Worm (Caenorhabditis elegans) whole organism, mixed stage, embryonic: ENCODE data around the gene ttbk-3.

ENCODE experiments used
- M03D4.4 ChIP-seq: sonication (generic microtip); optimal IDR thresholded peaks from 2 replicates; lab custom pipeline; 2017; ENCODE audit warnings: mild to moderate bottlenecking, missing genetic modification characterization, missing compliant biosample characterization
- bed-3 ChIP-seq: fragments of 200-800 bp; sonication (Bioruptor generic); optimal IDR thresholded peaks from 3 replicates; lab custom pipeline; 2018; ENCODE audit warnings: mild to moderate bottlenecking, missing genetic modification characterization, moderate library complexity, missing compliant biosample characterization
- blmp-1 ChIP-seq: fragments of 150-350 bp; optimal IDR thresholded peaks from 2 replicates; lab custom pipeline; 2014; ENCODE audit warnings: missing biosample characterization, missing genetic modification characterization
- ceh-39 ChIP-seq: fragments of 150-350 bp; optimal IDR thresholded peaks from 2 replicates; lab custom pipeline; 2014; ENCODE audit warnings: missing biosample characterization, missing genetic modification characterization
- ceh-43 ChIP-seq: fragments of 200-800 bp; sonication (Bioruptor generic); optimal IDR thresholded peaks from 2 replicates; lab custom pipeline; 2018; ENCODE audit warnings: mild to moderate bottlenecking, missing genetic modification characterization, moderate library complexity, missing compliant biosample characterization
- ceh-83 ChIP-seq: fragments of 200-800 bp; sonication (Bioruptor generic); optimal IDR thresholded peaks from 2 replicates; lab custom pipeline; 2018; ENCODE audit warnings: mild to moderate bottlenecking, missing genetic modification characterization, missing compliant biosample characterization
- ces-1 ChIP-seq: fragments of 150-350 bp; optimal IDR thresholded peaks from 2 replicates; lab custom pipeline; 2014; ENCODE audit warnings: missing biosample characterization, missing genetic modification reagents, missing genetic modification characterization
- cnd-1 ChIP-seq: fragments of 200-800 bp; sonication (Bioruptor generic); optimal IDR thresholded peaks from 2 replicates; lab custom pipeline; 2018; ENCODE audit warnings: mild to moderate bottlenecking, missing genetic modification characterization, missing compliant biosample characterization
- drap-1 ChIP-seq: fragments of 200-800 bp; sonication (Bioruptor generic); optimal IDR thresholded peaks from 3 replicates; lab custom pipeline; 2018; ENCODE audit warnings: mild to moderate bottlenecking, missing genetic modification characterization, missing compliant biosample characterization
- elt-1 ChIP-seq: sonication (generic microtip); optimal IDR thresholded peaks from 2 replicates; lab custom pipeline; 2017; ENCODE audit warnings: missing genetic modification characterization, mild to moderate bottlenecking, missing compliant biosample characterization, antibody characterized with exemption, moderate library complexity, borderline replicate concordance; ENCODE audit not compliant: insufficient read depth
- elt-3 ChIP-seq: fragments of 150-350 bp; optimal IDR thresholded peaks from 2 replicates; lab custom pipeline; 2014; ENCODE audit warnings: missing biosample characterization, missing genetic modification characterization
- ham-2 ChIP-seq: fragments of 200-800 bp; sonication (Bioruptor generic); optimal IDR thresholded peaks from 2 replicates; lab custom pipeline; 2018; ENCODE audit warnings: mild to moderate bottlenecking, missing genetic modification characterization, missing compliant biosample characterization
- hlh-1 ChIP-seq: fragments of 150-350 bp; optimal IDR thresholded peaks from 2 replicates; lab custom pipeline; 2014; ENCODE audit warnings: missing biosample characterization, missing genetic modification reagents, missing genetic modification characterization
- lin-13 ChIP-seq: fragments of 150-350 bp; optimal IDR thresholded peaks from 2 replicates; lab custom pipeline; 2014; ENCODE audit warnings: missing biosample characterization, missing genetic modification characterization
- lin-32 ChIP-seq: fragments of 200-800 bp; sonication (Bioruptor generic); optimal IDR thresholded peaks from 2 replicates; lab custom pipeline; 2018; ENCODE audit warnings: mild to moderate bottlenecking, missing genetic modification characterization, missing compliant biosample characterization
- lsy-2 ChIP-seq: fragments of 150-350 bp; optimal IDR thresholded peaks from 2 replicates; lab custom pipeline; 2014; ENCODE audit warnings: missing biosample characterization, missing genetic modification characterization
- mab-5 ChIP-seq: fragments of 150-350 bp; optimal IDR thresholded peaks from 2 replicates; lab custom pipeline; 2014; ENCODE audit warnings: missing biosample characterization, missing genetic modification characterization
- mep-1 ChIP-seq: fragments of 150-350 bp; optimal IDR thresholded peaks from 2 replicates; lab custom pipeline; 2017; ENCODE audit warnings: missing biosample characterization, missing genetic modification reagents, missing genetic modification characterization, inconsistent platforms
- mls-2 ChIP-seq: sonication (generic microtip); optimal IDR thresholded peaks from 2 replicates; lab custom pipeline; 2016; ENCODE audit warnings: mild to moderate bottlenecking, missing genetic modification characterization, moderate library complexity, missing compliant biosample characterization
- nhr-12 ChIP-seq: fragments of 150-350 bp; optimal IDR thresholded peaks from 2 replicates; lab custom pipeline; 2014; ENCODE audit warnings: missing biosample characterization, missing genetic modification characterization
- nhr-2 ChIP-seq: fragments of 150-350 bp; optimal IDR thresholded peaks from 2 replicates; lab custom pipeline; 2014; ENCODE audit warnings: missing biosample characterization, missing genetic modification characterization
- nhr-237 ChIP-seq: fragments of 150-350 bp; optimal IDR thresholded peaks from 2 replicates; lab custom pipeline; 2014; ENCODE audit warnings: missing biosample characterization, missing genetic modification characterization
- nhr-28 ChIP-seq: fragments of 150-350 bp; optimal IDR thresholded peaks from 2 replicates; lab custom pipeline; 2014; ENCODE audit warnings: missing biosample characterization, missing genetic modification characterization
- pha-4 ChIP-seq: fragments of 150-350 bp; optimal IDR thresholded peaks from 2 replicates; lab custom pipeline; 2018; ENCODE audit warnings: missing biosample characterization, missing genetic modification reagents, missing genetic modification characterization
- sem-2 ChIP-seq: fragments of 200-800 bp; sonication (Bioruptor generic); optimal IDR thresholded peaks from 2 replicates; lab custom pipeline; 2018; ENCODE audit warnings: mild to moderate bottlenecking, missing genetic modification characterization, missing compliant biosample characterization
- snpc-4 ChIP-seq: fragments of 150-350 bp; optimal IDR thresholded peaks from 2 replicates; lab custom pipeline; 2014; ENCODE audit warnings: missing biosample characterization, missing genetic modification characterization
- sptf-1 ChIP-seq: sonication (generic microtip); optimal IDR thresholded peaks from 2 replicates; lab custom pipeline; 2017; ENCODE audit warnings: mild to moderate bottlenecking, missing genetic modification characterization, moderate library complexity, missing compliant biosample characterization
- unc-120 ChIP-seq: sonication (generic microtip); optimal IDR thresholded peaks from 2 replicates; lab custom pipeline; 2017; ENCODE audit warnings: missing genetic modification characterization, missing compliant biosample characterization; ENCODE audit not compliant: poor library complexity, severe bottlenecking
- unc-39 ChIP-seq: fragments of 150-350 bp; optimal IDR thresholded peaks from 2 replicates; lab custom pipeline; 2014; ENCODE audit warnings: missing biosample characterization, missing genetic modification characterization
- unc-62 ChIP-seq: fragments of 150-350 bp; optimal IDR thresholded peaks from 2 replicates; lab custom pipeline; 2014; ENCODE audit warnings: missing biosample characterization, missing genetic modification reagents, missing genetic modification characterization
- zip-8 ChIP-seq: fragments of 150-350 bp; optimal IDR thresholded peaks from 2 replicates; lab custom pipeline; 2014; ENCODE audit warnings: missing biosample characterization, missing genetic modification characterization
- ztf-11 ChIP-seq: fragments of 150-350 bp; optimal IDR thresholded peaks from 2 replicates; lab custom pipeline; 2014; ENCODE audit warnings: missing biosample characterization, missing genetic modification characterization

Gene ttbk-3

ce11 chrIV:9872786-9873185 lies 17.0 kb downstream of the ttbk-3 start:
- no peak for TF ChIP-seq ceh-83 (GFP tag; lab: Kevin White, UChicago)
- TF ChIP-seq M03D4.4 (tag; lab: Kevin White, UChicago), result no peak
- no peak for TF ChIP-seq mep-1 (tag; lab: Kevin White, UChicago)

ce11 chrIV:9872210-9872609 lies 17.5 kb downstream of the ttbk-3 start:
- TF ChIP-seq sptf-1 (tag; lab: Kevin White, UChicago) (no peak), nhr-2 (no peak), elt-1 (tag; lab: Kevin White, UChicago) (no peak), cnd-1 (no peak), snpc-4 (tag; lab: Kevin White, UChicago) (no peak), elt-3 (tag; lab: Kevin White, UChicago) (no peak), hlh-1 (tag; lab: Kevin White, UChicago) (no peak), pha-4 (tag; lab: Kevin White, UChicago) (no peak), lin-32 (no peak), unc-62 (no peak), sem-2 (GFP tag; lab: Kevin White, UChicago) (no peak), lin-13 (no peak), blmp-1 (tag; lab: Kevin White, UChicago) (no peak), ham-2 (GFP tag; lab: Kevin White, UChicago) (no peak), lsy-2 (no peak), M03D4.4 (tag; lab: Kevin White, UChicago) (no peak), ceh-43 (GFP tag; lab: Kevin White, UChicago) (no peak), nhr-237 (tag; lab: Kevin White, UChicago) (no peak), unc-120 (no peak), ztf-11 (tag; lab: Kevin White, UChicago) (no peak)
- TF ChIP-seq, all 35 proteins: peak for 0

- no peak for TF ChIP-seq ztf-11 (tag; lab: Kevin White, UChicago)
- no peak for TF ChIP-seq nhr-12
- TF ChIP-seq ces-1 (GFP tag; lab: Kevin White, UChicago), result no peak
- no peak for TF ChIP-seq zip-8
- no peak for TF ChIP-seq cnd-1
- no peak for TF ChIP-seq ceh-83 (GFP tag; lab: Kevin White, UChicago)
- no peak for TF ChIP-seq sptf-1 (tag; lab: Kevin White, UChicago)
- no peak for TF ChIP-seq elt-1 (tag; lab: Kevin White, UChicago)
- TF ChIP-seq drap-1 (GFP tag; lab: Kevin White, UChicago), result no peak
- TF ChIP-seq ceh-39, result no peak
- no peak for TF ChIP-seq bed-3 (GFP tag; lab: Kevin White, UChicago)
- no peak for TF ChIP-seq sem-2 (GFP tag; lab: Kevin White, UChicago)
- TF ChIP-seq unc-39, result no peak
Measured at ce11 chrIV:9869344-9869743, 20.4 kb downstream of the ttbk-3 start.

ce11 chrIV:9867915-9868314 lies 21.8 kb downstream of the ttbk-3 start:
- TF ChIP-seq lin-32 (no peak), elt-1 (tag; lab: Kevin White, UChicago) (no peak), zip-8 (no peak), mab-5 (tag; lab: Kevin White, UChicago) (no peak), pha-4 (tag; lab: Kevin White, UChicago) (no peak)

- TF ChIP-seq ham-2 (GFP tag; lab: Kevin White, UChicago), result no peak
- no peak for TF ChIP-seq unc-39
- TF ChIP-seq mls-2 (tag; lab: Kevin White, UChicago), result no peak
- TF ChIP-seq zip-8, result no peak
- no peak for TF ChIP-seq sem-2 (GFP tag; lab: Kevin White, UChicago)
- no peak for TF ChIP-seq elt-3 (tag; lab: Kevin White, UChicago)
- TF ChIP-seq snpc-4 (tag; lab: Kevin White, UChicago), result no peak
- TF ChIP-seq drap-1 (GFP tag; lab: Kevin White, UChicago), result no peak
- no peak for TF ChIP-seq nhr-28 (tag; lab: Kevin White, UChicago)
- no peak for TF ChIP-seq sptf-1 (tag; lab: Kevin White, UChicago)
- TF ChIP-seq M03D4.4 (tag; lab: Kevin White, UChicago), result no peak
- TF ChIP-seq ceh-83 (GFP tag; lab: Kevin White, UChicago), result no peak
- no peak for TF ChIP-seq ztf-11 (tag; lab: Kevin White, UChicago)
- no peak for TF ChIP-seq ces-1 (GFP tag; lab: Kevin White, UChicago)
- TF ChIP-seq lin-32, result no peak
- no peak for TF ChIP-seq pha-4 (tag; lab: Kevin White, UChicago)
- TF ChIP-seq unc-62, result no peak
Measured at ce11 chrIV:9866865-9867264, 22.9 kb downstream of the ttbk-3 start.
